Fruit fly (Drosophila melanogaster): ENCODE results near the gene C1GalTA.

The C1GalTA gene

dm6 chr2L:8937003-8937402, 14.0 kb downstream of the C1GalTA start, which contains the start of gene Tsp29Fb (continued):
- TF ChIP-seq odd (GFP tag; optimal IDR thresholded peaks at IDR 0.05) (peak; percentile 62), psq (GFP tag; optimal IDR thresholded peaks at IDR 0.05) (no peak), repo (GFP tag; optimal IDR thresholded peaks at IDR 0.05) (no peak), CG17612 (GFP tag; IDR thresholded peaks at IDR 0.05) (no peak), CG10565 (GFP tag; optimal IDR thresholded peaks at IDR 0.05) (no peak), bbx (GFP tag; IDR thresholded peaks at IDR 0.05; ENCODE audit: partially characterized antibody) (no peak), CG15601 (tag; optimal IDR thresholded peaks at IDR 0.05) (peak; percentile 17), ranshi (GFP tag; IDR thresholded peaks at IDR 0.05) (peak; percentile 64; the same call in 1 of the 2 replicates), HLH3B (GFP tag; IDR thresholded peaks at IDR 0.05) (peak; percentile 66; the same call in 1 of the 2 replicates), her (GFP tag; optimal IDR thresholded peaks at IDR 0.05) (peak; percentile 39), CG15514 (GFP tag; optimal IDR thresholded peaks at IDR 0.05) (peak; percentile 62), HHEX (GFP tag; optimal IDR thresholded peaks at IDR 0.05) (peak; percentile 72), BtbVII (GFP tag; optimal IDR thresholded peaks at IDR 0.05) (peak; percentile 70), Sry-β (GFP tag; optimal IDR thresholded peaks at IDR 0.05) (no peak), CG11085 (GFP tag; IDR thresholded peaks at IDR 0.05) (0 out of 2 replicates have a peak, but pooled peaks have one; percentile 21), nmo (GFP tag; optimal IDR thresholded peaks at IDR 0.05) (peak; percentile 77), CG31388 (GFP tag; optimal IDR thresholded peaks at IDR 0.05) (peak; percentile 37), CG14860 (GFP tag; IDR thresholded peaks at IDR 0.05; ENCODE audit: partially characterized antibody) (no peak), CG6791 (GFP tag; IDR thresholded peaks at IDR 0.05; ENCODE audit: partially characterized antibody) (no peak), zfh2 (GFP tag; optimal IDR thresholded peaks at IDR 0.05) (peak; percentile 61), CG3065 (GFP tag; optimal IDR thresholded peaks at IDR 0.05) (no peak), tap (tag; optimal IDR thresholded peaks at IDR 0.05) (peak; percentile 69), CG15269 (tag; optimal IDR thresholded peaks at IDR 0.05) (peak; percentile 88), CG2678 (tag; optimal IDR thresholded peaks at IDR 0.05) (peak; percentile 92), pros (GFP tag; optimal IDR thresholded peaks at IDR 0.05) (no peak), run (tag; optimal IDR thresholded peaks at IDR 0.05) (peak; percentile 52), CG6175 (GFP tag; IDR thresholded peaks at IDR 0.05) (no peak), cas (GFP tag; IDR thresholded peaks at IDR 0.05) (0 out of 2 replicates have a peak, but pooled peaks have one; percentile 34), CG3163 (GFP tag; optimal IDR thresholded peaks at IDR 0.05) (no peak), Awh (GFP tag; IDR thresholded peaks at IDR 0.05) (peak; percentile 67; the same call in 1 of the 2 replicates), danr (GFP tag; IDR thresholded peaks at IDR 0.05) (no peak), gro (GFP tag; optimal IDR thresholded peaks at IDR 0.05) (peak; percentile 10), CG7372 (GFP tag; IDR thresholded peaks at IDR 0.05) (peak; percentile 66; the same call in 1 of the 2 replicates), CG18011 (GFP tag; optimal IDR thresholded peaks at IDR 0.05) (peak; percentile 39), Asciz (GFP tag; optimal IDR thresholded peaks at IDR 0.05) (peak; percentile 65), Bteb2 (GFP tag; optimal IDR thresholded peaks at IDR 0.05) (peak; percentile 58), Doc3 (GFP tag; IDR thresholded peaks at IDR 0.05; ENCODE audit: partially characterized antibody) (no peak), CG10274 (GFP tag; optimal IDR thresholded peaks at IDR 0.05) (peak; percentile 11), CG17328 (GFP tag; IDR thresholded peaks at IDR 0.05) (no peak), CG31365 (tag; optimal IDR thresholded peaks at IDR 0.05) (no peak), vnd (GFP tag; IDR thresholded peaks at IDR 0.05; ENCODE audit: partially characterized antibody) (no peak), gsb (GFP tag; IDR thresholded peaks at IDR 0.05) (no peak), Stat92E (GFP tag; optimal IDR thresholded peaks at IDR 0.05) (no peak), sqz (GFP tag; optimal IDR thresholded peaks at IDR 0.05) (no peak), so (GFP tag; IDR thresholded peaks at IDR 0.05) (peak; percentile 76; the same call in 1 of the 3 replicates), CG9727 (GFP tag; optimal IDR thresholded peaks at IDR 0.05) (peak; percentile 77), nom (GFP tag; optimal IDR thresholded peaks at IDR 0.05) (no peak), lilli (GFP tag; optimal IDR thresholded peaks at IDR 0.05) (peak; percentile 76), HmgZ (tag; optimal IDR thresholded peaks at IDR 0.05) (peak; percentile 79), CG10321 (GFP tag; IDR thresholded peaks at IDR 0.05) (peak; percentile 49; the same call in 1 of the 2 replicates)

Data from whole organism, embryonic.